Fruit fly (Drosophila melanogaster) whole organism, embryonic: ENCODE results near the gene Vsx2.
A peak's percentile ranks its signal among the peaks of the same experiment; 100 is the strongest.

Source experiments
- Antp ChIP-seq: fragments of 200-800 bp; sonication (Bioruptor generic); optimal IDR thresholded peaks from 3 replicates; lab custom pipeline; 2016; ENCODE audit warnings: missing biosample characterization, missing genetic modification characterization
- CG1024 ChIP-seq: fragments of 200-800 bp; sonication (Bioruptor generic); IDR thresholded peaks from 2 replicates; pipeline ENCODE4 v1.3.6; 2022; ENCODE audit warnings: missing biosample characterization, missing genetic modification characterization
- CG10321 ChIP-seq: fragments of 200-800 bp; sonication (Bioruptor generic); IDR thresholded peaks from 2 replicates; pipeline ENCODE4 v1.3.6; 2022; ENCODE audit warnings: missing biosample characterization, missing genetic modification characterization
- CG10543 ChIP-seq: fragments of 200-800 bp; sonication (Bioruptor generic); optimal IDR thresholded peaks from 3 replicates; lab custom pipeline; 2017; ENCODE audit warnings: missing biosample characterization, mild to moderate bottlenecking, missing genetic modification characterization, moderate library complexity
- CG12219 ChIP-seq: fragments of 200-800 bp; sonication (Bioruptor generic); optimal IDR thresholded peaks from 3 replicates; lab custom pipeline; 2018; ENCODE audit warnings: missing biosample characterization, mild to moderate bottlenecking, missing genetic modification characterization
- CG14710 ChIP-seq: fragments of 200-800 bp; sonication (Bioruptor generic); optimal IDR thresholded peaks from 3 replicates; lab custom pipeline; 2019; ENCODE audit warnings: missing biosample characterization, mild to moderate bottlenecking, missing genetic modification characterization, moderate library complexity
- CG30020 ChIP-seq: fragments of 200-800 bp; optimal IDR thresholded peaks from 2 replicates; lab custom pipeline; 2019; ENCODE audit warnings: missing biosample characterization, mild to moderate bottlenecking, missing genetic modification characterization, moderate library complexity
- CG3163 ChIP-seq: fragments of 200-800 bp; sonication (Bioruptor generic); optimal IDR thresholded peaks from 3 replicates; lab custom pipeline; 2016; ENCODE audit warnings: missing biosample characterization, missing genetic modification characterization
- CG3847 ChIP-seq: fragments of 200-800 bp; sonication (Bioruptor generic); IDR thresholded peaks from 2 replicates; pipeline ENCODE4 v1.3.6; 2022; ENCODE audit warnings: missing biosample characterization, missing genetic modification characterization
- CG5953 ChIP-seq: fragments of 200-800 bp; sonication (Bioruptor generic); IDR thresholded peaks from 2 replicates; pipeline ENCODE4 v1.3.6; 2022; ENCODE audit warnings: missing biosample characterization, missing genetic modification characterization
- CG8765 ChIP-seq: fragments of 200-800 bp; sonication (Bioruptor generic); IDR thresholded peaks from 2 replicates; pipeline ENCODE4 v1.3.6; 2022; ENCODE audit warnings: missing biosample characterization, missing genetic modification characterization
- CG9437 ChIP-seq: fragments of 200-800 bp; sonication (Bioruptor generic); optimal IDR thresholded peaks from 2 replicates; lab custom pipeline; 2018; ENCODE audit warnings: missing biosample characterization, mild to moderate bottlenecking, missing genetic modification characterization
- Elba2 ChIP-seq: fragments of 200-800 bp; sonication (Bioruptor generic); optimal IDR thresholded peaks from 3 replicates; lab custom pipeline; 2016; ENCODE audit warnings: missing biosample characterization, missing genetic modification characterization
- Ets97D ChIP-seq: fragments of 200-800 bp; sonication (Bioruptor generic); optimal IDR thresholded peaks from 3 replicates; lab custom pipeline; 2016; ENCODE audit warnings: missing biosample characterization, missing genetic modification characterization
- HLH54F ChIP-seq: fragments of 200-800 bp; sonication (Bioruptor generic); optimal IDR thresholded peaks from 3 replicates; lab custom pipeline; 2016; ENCODE audit warnings: missing biosample characterization, missing genetic modification characterization
- Hr51 ChIP-seq, 2 experiments: fragments of 200-800 bp; sonication (Bioruptor generic); optimal IDR thresholded peaks; 2 replicates in 1 of 2; 3 replicates in 1 of 2; lab custom pipeline; 2016 to 2018; ENCODE audit warnings: missing biosample characterization in 2 of 2, missing genetic modification characterization in 2 of 2, mild to moderate bottlenecking in 1 of 2, moderate library complexity in 1 of 2
- Jarid2 ChIP-seq: fragments of 200-800 bp; sonication (Bioruptor generic); optimal IDR thresholded peaks from 3 replicates; lab custom pipeline; 2017; ENCODE audit warnings: mild to moderate bottlenecking, missing biosample characterization, missing genetic modification reagents, missing genetic modification characterization
- MBD-R2 ChIP-seq: fragments of 200-800 bp; sonication (Bioruptor generic); IDR thresholded peaks from 2 replicates; pipeline ENCODE4 v1.3.6; 2022; ENCODE audit warnings: missing biosample characterization, missing genetic modification characterization
- NK7.1 ChIP-seq: fragments of 200-800 bp; sonication (Bioruptor generic); optimal IDR thresholded peaks from 3 replicates; lab custom pipeline; 2016; ENCODE audit warnings: missing biosample characterization, missing genetic modification characterization
- PHDP ChIP-seq: fragments of 200-800 bp; sonication (Bioruptor generic); optimal IDR thresholded peaks from 3 replicates; lab custom pipeline; 2018; ENCODE audit warnings: missing biosample characterization, mild to moderate bottlenecking, missing genetic modification characterization, moderate library complexity
- Sox100B ChIP-seq: fragments of 200-800 bp; sonication (Bioruptor generic); optimal IDR thresholded peaks from 3 replicates; lab custom pipeline; 2018; ENCODE audit warnings: missing biosample characterization, mild to moderate bottlenecking, missing genetic modification characterization
- ase ChIP-seq: fragments of 200-800 bp; sonication (Bioruptor generic); IDR thresholded peaks from 3 replicates; pipeline ENCODE4 v1.3.6; 2022; ENCODE audit warnings: missing biosample characterization, missing genetic modification characterization
- cg ChIP-seq: fragments of 200-800 bp; sonication (Bioruptor generic); optimal IDR thresholded peaks from 3 replicates; lab custom pipeline; 2019; ENCODE audit warnings: missing biosample characterization, mild to moderate bottlenecking, missing genetic modification characterization, moderate library complexity
- chn ChIP-seq: fragments of 200-800 bp; sonication (Bioruptor generic); optimal IDR thresholded peaks from 2 replicates; lab custom pipeline; 2016; ENCODE audit warnings: missing biosample characterization, missing genetic modification characterization
- crol ChIP-seq: fragments of 200-800 bp; sonication (Bioruptor generic); IDR thresholded peaks from 2 replicates; pipeline ENCODE4 v1.3.6; 2022; ENCODE audit warnings: missing biosample characterization, missing genetic modification characterization
- dan ChIP-seq: fragments of 200-800 bp; sonication (Bioruptor generic); IDR thresholded peaks from 2 replicates; pipeline ENCODE4 v1.3.6; 2022; ENCODE audit warnings: missing biosample characterization, missing genetic modification characterization
- disco-r ChIP-seq: fragments of 200-800 bp; sonication (Bioruptor generic); optimal IDR thresholded peaks from 2 replicates; lab custom pipeline; 2016; ENCODE audit warnings: missing biosample characterization, missing genetic modification characterization
- eve ChIP-seq, 2 experiments: fragments of >200 bp; optimal IDR thresholded peaks; 2 replicates each; lab custom pipeline; 2017; ENCODE audit warnings: missing biosample characterization in 2 of 2, missing genetic modification characterization in 2 of 2
- hth ChIP-seq: fragments of >200 bp; optimal IDR thresholded peaks from 2 replicates; lab custom pipeline; 2017; ENCODE audit warnings: inconsistent platforms
- kni ChIP-seq: fragments of 200-800 bp; sonication (Bioruptor generic); optimal IDR thresholded peaks from 3 replicates; lab custom pipeline; 2017; ENCODE audit warnings: mild to moderate bottlenecking, missing biosample characterization, missing genetic modification reagents, missing genetic modification characterization
- knrl ChIP-seq: fragments of 200-800 bp; sonication (Bioruptor generic); IDR thresholded peaks from 3 replicates; pipeline ENCODE4 v1.3.6; 2022; ENCODE audit warnings: missing biosample characterization, missing genetic modification characterization; ENCODE audit not compliant: partially characterized antibody
- lbe ChIP-seq: fragments of 200-800 bp; sonication (Bioruptor generic); optimal IDR thresholded peaks from 2 replicates; lab custom pipeline; 2016; ENCODE audit warnings: missing biosample characterization, mild to moderate bottlenecking, missing genetic modification characterization
- lov ChIP-seq, 2 experiments: fragments of 200-800 bp in 1 of 2; fragments of >200 bp in 1 of 2; sonication (Bioruptor generic) in 1 of 2; IDR thresholded peaks in 1 of 2; optimal IDR thresholded peaks in 1 of 2; 2 replicates in 1 of 2; 3 replicates in 1 of 2; pipeline versions ENCODE4 v1.3.6 to Lab custom; 2017 to 2022; ENCODE audit warnings: missing biosample characterization in 1 of 2, missing genetic modification characterization in 1 of 2
- nom ChIP-seq: fragments of 200-800 bp; sonication (Bioruptor generic); optimal IDR thresholded peaks from 2 replicates; lab custom pipeline; 2017; ENCODE audit warnings: missing biosample characterization, missing genetic modification characterization, mild to moderate bottlenecking, moderate library complexity, missing genetic modification reagents
- oc ChIP-seq: fragments of 200-800 bp; sonication (Bioruptor generic); optimal IDR thresholded peaks from 2 replicates; lab custom pipeline; 2018; ENCODE audit warnings: missing biosample characterization, mild to moderate bottlenecking, missing genetic modification characterization, moderate library complexity
- pita ChIP-seq: fragments of 200-800 bp; sonication (Bioruptor generic); optimal IDR thresholded peaks from 2 replicates; lab custom pipeline; 2017; ENCODE audit warnings: missing biosample characterization, mild to moderate bottlenecking, missing genetic modification characterization
- row ChIP-seq: fragments of 200-800 bp; sonication (Bioruptor generic); IDR thresholded peaks from 3 replicates; pipeline ENCODE4 v1.3.6; 2022; ENCODE audit warnings: missing biosample characterization, missing genetic modification characterization
- salm ChIP-seq: fragments of 200-800 bp; sonication (Bioruptor generic); optimal IDR thresholded peaks from 2 replicates; lab custom pipeline; 2018; ENCODE audit warnings: missing biosample characterization, mild to moderate bottlenecking, missing genetic modification characterization
- sens ChIP-seq: fragments of 200-800 bp; sonication (Bioruptor generic); peaks from one replicate; lab custom pipeline; 2016; ENCODE audit warnings: missing biosample characterization, missing genetic modification characterization
- sisA ChIP-seq: fragments of 200-800 bp; sonication (Bioruptor generic); IDR thresholded peaks from 2 replicates; pipeline ENCODE4 v1.3.6; 2022; ENCODE audit warnings: missing biosample characterization, missing genetic modification characterization
- slou ChIP-seq: fragments of 200-800 bp; sonication (Bioruptor generic); optimal IDR thresholded peaks from 3 replicates; lab custom pipeline; 2016; ENCODE audit warnings: missing biosample characterization, missing genetic modification characterization
- tll ChIP-seq, 2 experiments: fragments of 200-800 bp in 1 of 2; fragments of >200 bp in 1 of 2; sonication (Bioruptor generic) in 1 of 2; optimal IDR thresholded peaks; 2 replicates each; lab custom pipeline; 2017 to 2019; ENCODE audit warnings: missing biosample characterization in 2 of 2, missing genetic modification characterization in 2 of 2, mild to moderate bottlenecking in 1 of 2, moderate library complexity in 1 of 2
- z ChIP-seq: fragments of 200-800 bp; sonication (Bioruptor generic); IDR thresholded peaks from 3 replicates; pipeline ENCODE4 v1.3.6; 2022; ENCODE audit warnings: missing biosample characterization, missing genetic modification characterization
- zen ChIP-seq: fragments of 200-800 bp; sonication (Bioruptor generic); optimal IDR thresholded peaks from 3 replicates; lab custom pipeline; 2018; ENCODE audit warnings: missing biosample characterization, mild to moderate bottlenecking, missing genetic modification characterization, moderate library complexity

Vsx2 gene

DNA sequence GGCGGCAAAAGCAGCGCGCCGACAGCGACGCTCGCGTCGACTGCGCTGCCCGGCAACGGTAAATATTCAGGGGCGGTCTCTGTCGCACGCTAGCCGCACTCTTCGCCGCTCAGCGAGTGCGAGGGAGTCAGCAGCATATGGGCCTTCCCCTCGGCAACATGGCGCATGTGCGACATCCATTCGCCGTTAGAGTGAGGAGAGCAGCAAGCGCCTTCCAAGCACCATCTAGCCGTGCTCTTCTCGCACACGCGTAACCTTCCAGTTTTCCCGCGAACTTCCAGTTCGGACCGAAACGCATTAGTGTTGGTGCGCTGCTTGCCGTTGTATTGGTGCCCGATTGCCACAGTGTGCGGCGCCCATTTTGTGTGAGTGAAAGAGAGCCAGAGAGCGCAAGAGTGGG, 520 bp upstream of the Vsx2 start (continued):
- TF ChIP-seq crol (GFP tag; lab: Robert Waterston, UW) (peak; percentile 67), chn (GFP tag; lab: Kevin White, UChicago) (no peak), CG5953 (GFP tag; lab: Robert Waterston, UW) (no peak), Ets97D (peak; percentile 1), eve (GFP tag; optimal IDR thresholded peaks at IDR 0.05; lab: Kevin White, UChicago) (no peak), Hr51 (GFP tag; optimal IDR thresholded peaks at IDR 0.05; lab: Kevin White, UChicago) (no peak), kni (GFP tag; lab: Kevin White, UChicago) (no peak), NK7.1 (GFP tag; lab: Kevin White, UChicago) (no peak), CG8765 (GFP tag; lab: Robert Waterston, UW) (no peak), CG3163 (GFP tag; lab: Kevin White, UChicago) (no peak), MBD-R2 (peak; percentile 19; the same call in 1 of the 2 replicates), CG10543 (GFP tag; lab: Kevin White, UChicago) (no peak), lov (optimal IDR thresholded peaks at IDR 0.05; lab: Kevin White, UChicago) (no peak), lov (GFP tag; IDR thresholded peaks at IDR 0.05; lab: Robert Waterston, UW) (no peak), HLH54F (GFP tag; lab: Kevin White, UChicago) (no peak)

DNA sequence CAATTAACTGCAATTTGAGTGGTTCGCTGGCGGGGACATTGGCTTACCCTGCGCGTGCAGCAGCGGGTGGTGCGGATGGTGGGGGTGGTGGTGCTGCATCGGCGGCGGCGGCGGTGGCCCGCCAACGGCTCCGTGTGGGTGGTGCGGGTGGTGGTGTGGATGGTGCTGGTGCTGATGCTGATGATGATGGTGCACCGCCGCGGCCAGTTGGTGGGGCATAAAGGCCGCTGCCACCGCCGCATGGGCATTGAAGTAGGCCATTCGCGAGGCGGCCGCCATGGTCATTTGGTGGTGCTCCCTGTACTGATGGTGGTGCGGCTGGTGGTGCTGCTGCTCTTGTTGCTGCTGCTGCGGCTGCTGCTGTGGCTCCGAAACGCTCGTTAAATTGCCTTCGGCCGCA, 620 bp downstream of the Vsx2 start:
- TF ChIP-seq disco-r, result no peak
- TF ChIP-seq dan (GFP tag; lab: Robert Waterston, UW), result no peak
- no peak for TF ChIP-seq CG1024 (GFP tag; lab: Robert Waterston, UW)
- TF ChIP-seq CG3847 (GFP tag; lab: Robert Waterston, UW), result no peak
- TF ChIP-seq knrl, result no peak
- no peak for TF ChIP-seq nom (GFP tag; lab: Kevin White, UChicago)
- no peak for TF ChIP-seq Antp
- no peak for TF ChIP-seq sisA (GFP tag; lab: Robert Waterston, UW)
- no peak for TF ChIP-seq CG14710
- no peak for TF ChIP-seq salm (tag; lab: Kevin White, UChicago)
- no peak for TF ChIP-seq CG9437 (GFP tag; lab: Kevin White, UChicago)
- no peak for TF ChIP-seq hth
- no peak for TF ChIP-seq Jarid2 (GFP tag; lab: Kevin White, UChicago)
- TF ChIP-seq chn (GFP tag; lab: Kevin White, UChicago), result no peak
- TF ChIP-seq zen, result no peak
- no peak for TF ChIP-seq Elba2 (GFP tag; lab: Kevin White, UChicago)
- TF ChIP-seq, all 482 proteins: peak for 0

DNA sequence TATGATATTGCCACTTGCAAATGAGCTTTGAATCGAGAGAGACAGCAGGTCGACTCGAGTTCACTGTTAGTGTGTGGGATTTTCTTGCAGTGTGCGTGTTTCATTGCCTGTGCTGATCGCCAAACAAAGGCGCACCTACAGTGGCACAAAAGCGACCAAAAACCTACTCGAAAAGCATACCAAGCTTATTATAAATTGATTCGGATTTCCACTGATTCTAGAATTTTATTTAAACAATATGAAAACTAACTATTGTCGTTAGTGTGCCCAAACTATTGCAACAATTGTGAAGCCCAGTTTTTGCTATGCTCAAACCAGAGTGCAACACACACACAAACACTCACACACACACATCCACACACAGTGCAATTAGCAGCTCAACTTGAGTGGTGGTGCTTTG, 1.5 kb downstream of the Vsx2 start:
- no peak for TF ChIP-seq pita (GFP tag; lab: Kevin White, UChicago)
- peak; percentile 28 for TF ChIP-seq sens (GFP tag; lab: Kevin White, UChicago)
- TF ChIP-seq cg (GFP tag; lab: Kevin White, UChicago), result peak; percentile 14
- 0 out of 3 replicates have a peak, but pooled peaks have one; percentile 18 for TF ChIP-seq z
- no peak for TF ChIP-seq CG10321 (GFP tag; lab: Robert Waterston, UW)
- no peak for TF ChIP-seq eve (GFP tag; optimal IDR thresholded peaks at IDR 0.05; lab: Kevin White, UChicago)
- TF ChIP-seq row (GFP tag; lab: Robert Waterston, UW), result 0 out of 3 replicates have a peak, but pooled peaks have one; percentile 14

DNA sequence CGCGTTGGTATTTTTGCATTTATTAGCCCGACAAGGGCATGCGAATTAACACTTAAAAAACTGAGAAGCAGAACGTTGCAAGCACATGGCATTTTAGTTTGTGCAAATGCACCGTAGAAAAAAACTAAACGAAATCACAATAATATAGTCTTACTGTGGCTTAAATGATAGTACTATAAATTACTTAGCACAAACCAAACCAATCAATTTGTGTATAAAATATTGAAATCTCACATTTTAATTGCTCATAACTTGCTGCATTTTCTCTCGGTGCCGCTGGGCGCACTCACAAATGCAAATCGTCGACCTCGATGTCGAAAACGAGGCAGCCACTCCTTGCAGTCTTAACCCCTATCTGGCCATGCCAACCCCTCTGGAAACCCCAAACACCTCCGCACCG, 6.3 kb downstream of the Vsx2 start:
- TF ChIP-seq PHDP (tag; lab: Kevin White, UChicago) (no peak), CG12219 (no peak), Sox100B (GFP tag; lab: Kevin White, UChicago) (no peak), tll (GFP tag; optimal IDR thresholded peaks at IDR 0.05; lab: Kevin White, UChicago) (no peak), lbe (GFP tag; lab: Kevin White, UChicago) (no peak), oc (tag; lab: Kevin White, UChicago) (no peak), slou (GFP tag; lab: Kevin White, UChicago) (no peak), ase (GFP tag; lab: Robert Waterston, UW) (no peak), CG30020 (no peak)
